Worm (Caenorhabditis elegans) whole organism, late embryonic: ENCODE data around the gene F59B10.6.

Experiments used
- C08G9.2 ChIP-seq: sonication (generic microtip); optimal IDR thresholded peaks from 2 replicates; lab custom pipeline; 2016; ENCODE audit warnings: mild to moderate bottlenecking, missing genetic modification characterization, moderate library complexity, missing compliant biosample characterization
- C38D4.7 ChIP-seq: fragments of 200-800 bp; sonication (Bioruptor generic); optimal IDR thresholded peaks from 2 replicates; lab custom pipeline; 2018; ENCODE audit warnings: mild to moderate bottlenecking, missing genetic modification characterization, moderate library complexity, missing compliant biosample characterization
- F13H6.1 ChIP-seq: sonication (generic microtip); optimal IDR thresholded peaks from 2 replicates; lab custom pipeline; 2016; ENCODE audit warnings: missing genetic modification characterization, missing compliant biosample characterization
- T23F11.4 ChIP-seq: fragments of 200-800 bp; sonication (Bioruptor generic); optimal IDR thresholded peaks from 2 replicates; lab custom pipeline; 2018; ENCODE audit warnings: mild to moderate bottlenecking, missing genetic modification characterization, missing compliant biosample characterization
- ahr-1 ChIP-seq: sonication (generic microtip); optimal IDR thresholded peaks from 2 replicates; lab custom pipeline; 2016; ENCODE audit warnings: missing genetic modification characterization, missing compliant biosample characterization
- ceh-14 ChIP-seq: sonication (generic microtip); optimal IDR thresholded peaks from 2 replicates; lab custom pipeline; 2016; ENCODE audit warnings: missing genotype, missing genetic modification characterization, missing compliant biosample characterization
- ceh-2 ChIP-seq: sonication (generic microtip); optimal IDR thresholded peaks from 2 replicates; lab custom pipeline; 2016; ENCODE audit warnings: missing genotype, missing genetic modification characterization, missing compliant biosample characterization
- ceh-24 ChIP-seq: sonication (generic microtip); optimal IDR thresholded peaks from 2 replicates; lab custom pipeline; 2016; ENCODE audit warnings: mild to moderate bottlenecking, missing genetic modification characterization, missing compliant biosample characterization
- ceh-31 ChIP-seq: sonication (generic microtip); optimal IDR thresholded peaks from 2 replicates; lab custom pipeline; 2016; ENCODE audit warnings: missing genetic modification characterization, missing compliant biosample characterization
- ceh-6 ChIP-seq: fragments of 200-800 bp; sonication (Bioruptor generic); optimal IDR thresholded peaks from 2 replicates; lab custom pipeline; 2018; ENCODE audit warnings: mild to moderate bottlenecking, missing genetic modification characterization, missing compliant biosample characterization
- che-1 ChIP-seq: sonication (generic microtip); optimal IDR thresholded peaks from 2 replicates; lab custom pipeline; 2016; ENCODE audit warnings: mild to moderate bottlenecking, missing genetic modification characterization, missing compliant biosample characterization
- dmd-4 ChIP-seq: sonication (generic microtip); optimal IDR thresholded peaks from 2 replicates; lab custom pipeline; 2016; ENCODE audit warnings: borderline replicate concordance, missing genetic modification characterization, missing compliant biosample characterization
- dve-1 ChIP-seq: sonication (generic microtip); optimal IDR thresholded peaks from 2 replicates; lab custom pipeline; 2017; ENCODE audit warnings: antibody characterized with exemption, mild to moderate bottlenecking, missing genetic modification characterization, missing compliant biosample characterization
- elt-2 ChIP-seq: sonication (generic microtip); optimal IDR thresholded peaks from 2 replicates; lab custom pipeline; 2016; ENCODE audit warnings: missing genetic modification reagents, missing genetic modification characterization, missing compliant biosample characterization
- elt-4 ChIP-seq: sonication (generic microtip); optimal IDR thresholded peaks from 2 replicates; lab custom pipeline; 2016; ENCODE audit warnings: missing genetic modification characterization, missing compliant biosample characterization
- ets-4 ChIP-seq: sonication (generic microtip); optimal IDR thresholded peaks from 2 replicates; lab custom pipeline; 2016; ENCODE audit warnings: missing genetic modification characterization, missing compliant biosample characterization
- eyg-1 ChIP-seq: sonication (generic microtip); optimal IDR thresholded peaks from 2 replicates; lab custom pipeline; 2016; ENCODE audit warnings: missing genotype, missing genetic modification characterization, missing compliant biosample characterization
- fax-1 ChIP-seq: sonication (generic microtip); optimal IDR thresholded peaks from 2 replicates; lab custom pipeline; 2016; ENCODE audit warnings: missing genotype, missing genetic modification characterization, missing compliant biosample characterization
- gmeb-2 ChIP-seq: sonication (generic microtip); optimal IDR thresholded peaks from 2 replicates; lab custom pipeline; 2016; ENCODE audit warnings: missing genetic modification characterization, inconsistent platforms, missing compliant biosample characterization
- hlh-13 ChIP-seq: fragments of 200-800 bp; sonication (Bioruptor generic); optimal IDR thresholded peaks from 2 replicates; lab custom pipeline; 2018; ENCODE audit warnings: mild to moderate bottlenecking, missing genetic modification characterization, missing compliant biosample characterization
- hlh-8 ChIP-seq: sonication (generic microtip); optimal IDR thresholded peaks from 2 replicates; lab custom pipeline; 2016; ENCODE audit warnings: missing genotype, missing genetic modification characterization, missing compliant biosample characterization
- lim-6 ChIP-seq: sonication (generic microtip); optimal IDR thresholded peaks from 2 replicates; lab custom pipeline; 2016; ENCODE audit warnings: missing genetic modification characterization, missing compliant biosample characterization
- madf-2 ChIP-seq: sonication (generic microtip); optimal IDR thresholded peaks from 2 replicates; lab custom pipeline; 2017; ENCODE audit warnings: missing genetic modification characterization, missing compliant biosample characterization
- nfya-1 ChIP-seq: sonication (generic microtip); optimal IDR thresholded peaks from 2 replicates; lab custom pipeline; 2017; ENCODE audit warnings: missing genetic modification characterization, mild to moderate bottlenecking, missing compliant biosample characterization, antibody characterized with exemption, moderate library complexity
- nhr-232 ChIP-seq: sonication (generic microtip); optimal IDR thresholded peaks from 2 replicates; lab custom pipeline; 2016; ENCODE audit warnings: missing genetic modification characterization, missing compliant biosample characterization
- npax-4 ChIP-seq: sonication (generic microtip); optimal IDR thresholded peaks from 2 replicates; lab custom pipeline; 2016; ENCODE audit warnings: missing genetic modification characterization, missing compliant biosample characterization
- pha-2 ChIP-seq: sonication (generic microtip); optimal IDR thresholded peaks from 2 replicates; lab custom pipeline; 2017; ENCODE audit warnings: mild to moderate bottlenecking, missing genetic modification characterization, missing compliant biosample characterization
- pha-4 ChIP-seq: fragments of 150-350 bp; optimal IDR thresholded peaks from 2 replicates; lab custom pipeline; 2018; ENCODE audit warnings: missing biosample characterization, missing genetic modification reagents, missing genetic modification characterization
- ref-2 ChIP-seq: sonication (generic microtip); optimal IDR thresholded peaks from 2 replicates; lab custom pipeline; 2016; ENCODE audit warnings: missing genetic modification characterization, missing compliant biosample characterization
- sox-2 ChIP-seq: fragments of 200-800 bp; sonication (Bioruptor generic); IDR thresholded peaks from 2 replicates; pipeline ENCODE4 v1.3.6; 2022; ENCODE audit warnings: missing genetic modification reagents, missing genetic modification characterization, missing compliant biosample characterization
- tbx-2 ChIP-seq: sonication (generic microtip); optimal IDR thresholded peaks from 2 replicates; lab custom pipeline; 2016; ENCODE audit warnings: missing genetic modification characterization, missing compliant biosample characterization
- tbx-7 ChIP-seq: sonication (generic microtip); optimal IDR thresholded peaks from 2 replicates; lab custom pipeline; 2016; ENCODE audit warnings: missing genotype, missing genetic modification characterization, missing compliant biosample characterization
- ttx-3 ChIP-seq: sonication (generic microtip); optimal IDR thresholded peaks from 2 replicates; lab custom pipeline; 2016; ENCODE audit warnings: missing genetic modification reagents, missing genetic modification characterization, missing compliant biosample characterization
- unc-42 ChIP-seq: sonication (generic microtip); optimal IDR thresholded peaks from 2 replicates; lab custom pipeline; 2016; ENCODE audit warnings: missing genotype, missing genetic modification characterization, missing compliant biosample characterization
- unc-55 ChIP-seq: sonication (generic microtip); optimal IDR thresholded peaks from 2 replicates; lab custom pipeline; 2017; ENCODE audit warnings: missing biosample characterization, missing genetic modification reagents, missing genetic modification characterization
- unc-86 ChIP-seq: sonication (generic microtip); optimal IDR thresholded peaks from 2 replicates; lab custom pipeline; 2016; ENCODE audit warnings: missing genetic modification characterization, missing compliant biosample characterization
- zip-5 ChIP-seq: sonication (generic microtip); optimal IDR thresholded peaks from 2 replicates; lab custom pipeline; 2016; ENCODE audit warnings: missing genetic modification characterization, missing compliant biosample characterization
- ztf-16 ChIP-seq: sonication (generic microtip); optimal IDR thresholded peaks from 2 replicates; lab custom pipeline; 2017; ENCODE audit warnings: missing genetic modification characterization, missing compliant biosample characterization

Gene F59B10.6

ce11 chrII:10537988-10538387, 13.7 kb upstream of the F59B10.6 start:
- TF ChIP-seq dve-1 (tag; lab: Kevin White, UChicago) (no peak), elt-2 (peak; percentile 40), ceh-2 (tag; lab: Kevin White, UChicago) (peak; percentile 85), T23F11.4 (GFP tag; lab: Kevin White, UChicago) (no peak), unc-42 (tag; lab: Kevin White, UChicago) (peak; percentile 47), hlh-8 (tag; lab: Kevin White, UChicago) (peak; percentile 26), C08G9.2 (tag; lab: Kevin White, UChicago) (peak; percentile 81), ttx-3 (peak; percentile 4), ets-4 (peak; percentile 53), npax-4 (no peak), unc-86 (tag; lab: Kevin White, UChicago) (peak; percentile 26), tbx-7 (tag; lab: Kevin White, UChicago) (peak; percentile 68), F13H6.1 (peak; percentile 36), zip-5 (tag; lab: Kevin White, UChicago) (peak; percentile 70), lim-6 (peak; percentile 34), elt-4 (tag; lab: Kevin White, UChicago) (no peak), tbx-2 (tag; lab: Kevin White, UChicago) (peak; percentile 83), ref-2 (tag; lab: Kevin White, UChicago) (peak; percentile 12), ceh-31 (tag; lab: Kevin White, UChicago) (peak; percentile 83), eyg-1 (tag; lab: Kevin White, UChicago) (no peak)

- TF ChIP-seq ceh-2 (tag; lab: Kevin White, UChicago), result no peak
- no peak for TF ChIP-seq nfya-1 (tag; lab: Kevin White, UChicago)
- TF ChIP-seq ztf-16, result no peak
- no peak for TF ChIP-seq ahr-1 (tag; lab: Kevin White, UChicago)
- no peak for TF ChIP-seq pha-4
- TF ChIP-seq, all 69 proteins: peak for 0
Measured at ce11 chrII:10537571-10537970, 13.3 kb upstream of the F59B10.6 start, which contains the start of gene R166.2. TSS of gene R166.2 (minus strand) at chrII:10537671.

- TF ChIP-seq ceh-14 (no peak), elt-4 (tag; lab: Kevin White, UChicago) (no peak), dmd-4 (tag; lab: Kevin White, UChicago) (no peak), nfya-1 (tag; lab: Kevin White, UChicago) (no peak), hlh-13 (no peak), nhr-232 (no peak), ceh-24 (tag; lab: Kevin White, UChicago) (no peak), unc-55 (GFP tag; lab: Kevin White, UChicago) (no peak)
- TF ChIP-seq, all 69 proteins: peak for 0
Measured at ce11 chrII:10533985-10534384, 9.7 kb upstream of the F59B10.6 start.

DNA sequence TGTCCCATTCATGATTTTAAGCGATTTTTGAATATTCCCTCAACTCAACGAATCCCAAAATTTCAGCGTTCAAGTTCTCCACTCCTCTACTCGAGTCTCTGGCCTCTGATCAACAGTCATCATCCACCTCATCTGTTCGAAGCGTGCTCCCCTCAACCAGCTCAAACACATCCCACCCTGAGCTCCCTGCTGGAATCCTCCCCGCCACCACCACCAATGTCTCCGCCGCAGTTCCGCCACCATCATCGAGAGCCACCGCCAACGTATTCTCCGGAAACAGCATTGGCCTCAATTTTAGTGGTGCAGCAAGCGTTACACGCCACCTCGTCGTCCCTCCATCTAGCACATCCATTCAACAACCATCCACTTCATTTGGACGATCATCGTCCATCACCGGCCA, 7.3 kb upstream of the F59B10.6 start:
- no peak for TF ChIP-seq elt-4 (tag; lab: Kevin White, UChicago)
- TF ChIP-seq tbx-7 (tag; lab: Kevin White, UChicago), result no peak
- TF ChIP-seq T23F11.4 (GFP tag; lab: Kevin White, UChicago), result no peak
- TF ChIP-seq sox-2 (GFP tag; lab: Robert Waterston, UW), result no peak
- no peak for TF ChIP-seq gmeb-2 (tag; lab: Kevin White, UChicago)
- TF ChIP-seq npax-4, result no peak
- TF ChIP-seq ztf-16, result no peak
- no peak for TF ChIP-seq ceh-6 (GFP tag; lab: Kevin White, UChicago)
- TF ChIP-seq C38D4.7 (GFP tag; lab: Kevin White, UChicago), result no peak
- no peak for TF ChIP-seq pha-2 (tag; lab: Kevin White, UChicago)
- no peak for TF ChIP-seq che-1
- no peak for TF ChIP-seq fax-1 (tag; lab: Kevin White, UChicago)
- no peak for TF ChIP-seq nfya-1 (tag; lab: Kevin White, UChicago)
- TF ChIP-seq madf-2, result no peak
